Worm (Caenorhabditis elegans) whole organism, young adult: ENCODE data around the gene sfa-1.

ENCODE experiments used
- F49E8.2 ChIP-seq: sonication (generic microtip); optimal IDR thresholded peaks from 3 replicates; lab custom pipeline; 2017; ENCODE audit warnings: missing genetic modification characterization, mild to moderate bottlenecking, missing compliant biosample characterization, antibody characterized with exemption, moderate library complexity; ENCODE audit not compliant: insufficient read depth
- ZK185.1 ChIP-seq: sonication (generic microtip); optimal IDR thresholded peaks from 2 replicates; lab custom pipeline; 2016; ENCODE audit warnings: mild to moderate bottlenecking, missing genetic modification characterization, missing compliant biosample characterization; ENCODE audit not compliant: poor library complexity, severe bottlenecking
- bed-1 ChIP-seq: fragments of 200-800 bp; sonication (Bioruptor generic); IDR thresholded peaks from 2 replicates; pipeline ENCODE4 v1.3.6; 2022; ENCODE audit warnings: missing genetic modification reagents, missing genetic modification characterization, missing compliant biosample characterization
- let-526 ChIP-seq: fragments of 200-800 bp; sonication (Bioruptor generic); IDR thresholded peaks from 2 replicates; pipeline ENCODE4 v1.3.6; 2022; ENCODE audit warnings: missing genetic modification reagents, missing genetic modification characterization, missing compliant biosample characterization
- nfya-1 ChIP-seq: sonication (generic microtip); optimal IDR thresholded peaks from 2 replicates; lab custom pipeline; 2017; ENCODE audit warnings: antibody characterized with exemption, missing compliant biosample characterization, missing genetic modification characterization, borderline replicate concordance; ENCODE audit not compliant: insufficient read depth
- nhr-27 ChIP-seq: fragments of 200-800 bp; sonication (Bioruptor generic); optimal IDR thresholded peaks from 2 replicates; lab custom pipeline; 2018; ENCODE audit warnings: mild to moderate bottlenecking, missing genetic modification characterization, moderate library complexity, missing compliant biosample characterization
- pbrm-1 ChIP-seq: fragments of 200-800 bp; sonication (Bioruptor generic); IDR thresholded peaks from 2 replicates; pipeline ENCODE4 v1.3.6; 2022; ENCODE audit warnings: missing genetic modification reagents, missing genetic modification characterization, missing compliant biosample characterization
- sea-2 ChIP-seq: fragments of 200-800 bp; sonication (Bioruptor generic); IDR thresholded peaks from 2 replicates; pipeline ENCODE4 v1.3.6; 2022; ENCODE audit warnings: missing genetic modification characterization, missing compliant biosample characterization

ce11 chrIV:17108200-17108599 lies 2.6 kb downstream of the sfa-1 start:
- TF ChIP-seq let-526 (GFP tag; lab: Robert Waterston, UW) (no peak), ZK185.1 (tag; lab: Kevin White, UChicago) (no peak), pbrm-1 (no peak), sea-2 (GFP tag; lab: Robert Waterston, UW) (no peak), nfya-1 (no peak), bed-1 (GFP tag; lab: Robert Waterston, UW) (no peak), F49E8.2 (tag; lab: Kevin White, UChicago) (no peak), nhr-27 (tag; lab: Kevin White, UChicago) (no peak)
